Worm (Caenorhabditis elegans): ENCODE results near the gene dgk-4.

Gene dgk-4

DNA sequence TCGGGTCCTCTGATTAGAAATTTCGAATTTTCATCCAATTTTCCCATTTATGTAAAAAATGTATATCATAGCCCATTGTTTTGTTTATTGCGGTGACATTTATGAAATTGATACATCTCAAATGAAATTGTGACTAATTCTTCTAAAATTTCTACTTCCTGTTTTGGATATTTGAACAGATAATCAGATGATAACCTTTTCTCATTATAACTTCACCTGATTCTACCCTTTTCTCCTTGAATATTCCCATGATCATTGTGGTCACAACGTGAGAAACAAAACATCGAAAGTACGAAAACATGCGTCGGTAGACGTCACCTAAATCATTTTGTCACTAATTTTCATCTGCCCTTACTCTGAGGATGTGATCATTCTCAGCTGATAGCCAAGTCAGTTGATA is 890 bp upstream of the dgk-4 start:
- TF ChIP-seq T23F11.4 (GFP tag; optimal IDR thresholded peaks at IDR 0.05) (no peak), ceh-34 (tag; optimal IDR thresholded peaks at IDR 0.05) (no peak), pha-2 (tag; optimal IDR thresholded peaks at IDR 0.05) (no peak)

DNA sequence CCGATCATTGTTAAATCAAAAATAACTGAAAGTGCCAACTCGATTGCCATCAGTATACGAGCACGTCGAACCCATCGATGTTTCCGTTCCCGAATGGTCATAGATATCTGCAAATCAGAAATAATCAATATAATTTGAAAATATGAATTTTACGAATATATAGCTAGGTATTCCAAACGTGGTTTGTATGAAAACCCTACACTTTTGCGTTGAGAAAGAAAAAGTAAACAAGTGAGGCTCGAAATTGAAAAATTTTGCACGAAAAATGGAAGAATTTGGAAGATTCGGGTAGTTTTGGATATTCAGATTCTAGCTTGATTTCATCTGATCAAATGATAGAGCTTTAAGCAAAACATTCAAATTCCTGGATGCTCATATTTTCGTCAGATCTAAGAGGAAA is 7.6 kb downstream of the dgk-4 start, which contains the start of gene F42A9.9:
Gene F42A9.9, minus strand, starts transcription at position 101 of the 400 bp plus-strand sequence.
- TF ChIP-seq F13H6.1 (tag; optimal IDR thresholded peaks at IDR 0.05) (no peak), eyg-1 (tag; optimal IDR thresholded peaks at IDR 0.05) (no peak), ztf-16 (tag; optimal IDR thresholded peaks at IDR 0.05) (no peak), ttx-3 (tag; optimal IDR thresholded peaks at IDR 0.05) (no peak), T23F11.4 (GFP tag; optimal IDR thresholded peaks at IDR 0.05) (no peak), pax-1 (tag; optimal IDR thresholded peaks at IDR 0.05) (no peak), hlh-30 (tag; optimal IDR thresholded peaks at IDR 0.05; ENCODE audit: insufficient read depth) (no peak), unc-86 (tag; optimal IDR thresholded peaks at IDR 0.05) (no peak), ahr-1 (tag; optimal IDR thresholded peaks at IDR 0.05) (no peak), K02D7.2 (tag; optimal IDR thresholded peaks at IDR 0.05) (no peak), pag-3 (tag; optimal IDR thresholded peaks at IDR 0.05; ENCODE audit: borderline replicate concordance) (no peak), unc-42 (tag; optimal IDR thresholded peaks at IDR 0.05) (no peak), odd-2 (tag; optimal IDR thresholded peaks at IDR 0.05) (no peak), nhr-232 (tag; optimal IDR thresholded peaks at IDR 0.05) (no peak), ceh-48 (tag; optimal IDR thresholded peaks at IDR 0.05) (no peak), lim-6 (tag; optimal IDR thresholded peaks at IDR 0.05) (no peak), nhr-11 (tag; optimal IDR thresholded peaks at IDR 0.05) (no peak)

DNA sequence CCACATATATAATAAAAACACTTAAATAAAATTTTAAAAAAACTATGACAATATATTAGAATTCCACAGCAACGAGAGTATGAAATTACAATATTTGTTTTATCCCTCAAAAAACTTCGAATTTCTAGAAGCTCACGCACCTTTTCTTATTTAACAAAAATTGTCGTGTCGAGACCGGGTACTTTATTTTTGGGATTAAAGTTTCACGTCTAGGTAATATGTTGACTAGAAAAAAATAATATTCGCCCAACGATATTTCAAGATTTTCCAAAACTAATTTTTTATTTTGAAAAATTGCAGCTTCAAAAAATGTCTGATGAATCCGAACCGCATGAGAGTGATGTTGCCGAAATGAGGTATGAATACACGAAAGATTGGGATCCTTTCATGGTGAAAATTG is 13.3 kb downstream of the dgk-4 start, which contains the start of gene C49C8.3:
Gene C49C8.3, plus strand, starts transcription at position 301 of the 400 bp plus-strand sequence.
- TF ChIP-seq tbx-7 (tag; optimal IDR thresholded peaks at IDR 0.05) (no peak), ztf-16 (tag; optimal IDR thresholded peaks at IDR 0.05) (no peak), sox-2 (GFP tag; IDR thresholded peaks at IDR 0.05) (no peak), hlh-8 (tag; optimal IDR thresholded peaks at IDR 0.05) (no peak), che-1 (tag; optimal IDR thresholded peaks at IDR 0.05) (no peak), elt-4 (tag; optimal IDR thresholded peaks at IDR 0.05) (no peak), F13H6.1 (tag; optimal IDR thresholded peaks at IDR 0.05) (no peak), fkh-6 (tag; optimal IDR thresholded peaks at IDR 0.05) (no peak), odd-2 (tag; optimal IDR thresholded peaks at IDR 0.05) (no peak), hlh-13 (GFP tag; optimal IDR thresholded peaks at IDR 0.05) (no peak), tbx-2 (tag; optimal IDR thresholded peaks at IDR 0.05) (no peak), unc-86 (tag; optimal IDR thresholded peaks at IDR 0.05) (no peak), ceh-14 (tag; optimal IDR thresholded peaks at IDR 0.05) (no peak), pha-2 (tag; optimal IDR thresholded peaks at IDR 0.05) (no peak), C08G9.2 (tag; optimal IDR thresholded peaks at IDR 0.05) (no peak), ceh-9 (tag; optimal IDR thresholded peaks at IDR 0.05) (no peak), hlh-15 (tag; optimal IDR thresholded peaks at IDR 0.05) (no peak), ceh-6 (GFP tag; optimal IDR thresholded peaks at IDR 0.05) (no peak)

DNA sequence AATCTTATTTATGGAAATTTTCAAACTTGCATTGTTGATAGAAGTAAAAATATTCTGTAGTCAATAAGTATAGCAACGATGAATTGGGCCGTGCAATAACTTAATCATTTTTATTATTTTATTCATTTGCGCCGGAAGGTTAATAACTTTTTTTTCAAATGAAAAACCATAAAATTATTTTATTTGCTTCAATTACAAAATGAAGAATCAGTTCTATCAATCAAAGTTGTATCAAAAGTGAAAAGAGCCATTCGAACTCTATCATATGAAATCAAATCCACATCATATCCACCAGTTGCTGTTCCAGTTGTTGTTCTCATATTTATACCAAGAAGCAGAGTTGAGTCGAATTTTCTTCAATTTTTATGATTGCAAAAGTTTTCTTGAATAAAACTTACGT is 17.4 kb downstream of the dgk-4 start, which contains the start of gene cyp-33E1:
Gene cyp-33E1, minus strand, starts transcription at position 101 of the 400 bp plus-strand sequence.
- TF ChIP-seq pha-4 (tag; optimal IDR thresholded peaks at IDR 0.05): no peak
- no peak for TF ChIP-seq ceh-34 (tag; optimal IDR thresholded peaks at IDR 0.05)
- no peak for TF ChIP-seq ceh-18 (tag; optimal IDR thresholded peaks at IDR 0.05)
- TF ChIP-seq madf-2 (tag; optimal IDR thresholded peaks at IDR 0.05): no peak
- no peak for TF ChIP-seq K02D7.2 (tag; optimal IDR thresholded peaks at IDR 0.05)
- no peak for TF ChIP-seq ztf-16 (tag; optimal IDR thresholded peaks at IDR 0.05)

DNA sequence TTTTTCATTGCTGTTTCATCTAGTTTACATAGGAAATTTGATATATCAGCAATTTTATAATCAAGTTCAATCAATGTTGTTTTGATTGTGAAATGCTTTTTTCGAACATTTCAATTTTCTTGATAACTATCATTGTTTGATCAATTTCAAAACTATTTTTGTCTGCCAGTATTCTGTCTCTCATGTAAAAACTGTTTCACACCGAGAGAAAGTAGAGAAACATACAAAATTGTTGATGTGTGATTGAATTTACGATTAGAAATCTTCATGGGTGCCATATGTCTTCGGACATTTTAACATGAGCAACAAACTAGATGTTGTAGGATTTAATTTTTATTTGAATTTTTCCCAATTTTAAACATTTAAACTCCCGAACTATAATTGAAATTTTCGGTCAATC is 19.6 kb downstream of the dgk-4 start, which contains the start of gene C49C8.2:
Gene C49C8.2, plus strand, starts transcription at position 393 of the 400 bp plus-strand sequence.
- TF ChIP-seq ceh-6 (GFP tag; optimal IDR thresholded peaks at IDR 0.05) (no peak), pha-2 (tag; optimal IDR thresholded peaks at IDR 0.05) (no peak), nhr-11 (tag; optimal IDR thresholded peaks at IDR 0.05) (no peak), sox-2 (GFP tag; IDR thresholded peaks at IDR 0.05) (no peak), hlh-8 (tag; optimal IDR thresholded peaks at IDR 0.05) (no peak), lin-11 (tag; optimal IDR thresholded peaks at IDR 0.05) (no peak), ztf-16 (tag; optimal IDR thresholded peaks at IDR 0.05) (no peak), madf-2 (tag; optimal IDR thresholded peaks at IDR 0.05) (no peak), pag-3 (tag; optimal IDR thresholded peaks at IDR 0.05; ENCODE audit: borderline replicate concordance) (no peak), F13H6.1 (tag; optimal IDR thresholded peaks at IDR 0.05) (no peak), elt-4 (tag; optimal IDR thresholded peaks at IDR 0.05) (no peak), ceh-19 (GFP tag; optimal IDR thresholded peaks at IDR 0.05) (no peak), che-1 (tag; optimal IDR thresholded peaks at IDR 0.05) (no peak), K09A11.1 (tag; optimal IDR thresholded peaks at IDR 0.05; ENCODE audit: insufficient read depth) (no peak)

Data from whole organism, late embryonic.